Worm (Caenorhabditis elegans) whole organism, early embryonic: Measurements from ENCODE around the gene srg-59.

ENCODE experiments used
- B0310.2 ChIP-seq: sonication (generic microtip); optimal IDR thresholded peaks from 2 replicates; lab custom pipeline; 2016; ENCODE audit warnings: mild to moderate bottlenecking, missing genetic modification characterization, missing compliant biosample characterization
- F13C5.2 ChIP-seq: sonication (generic microtip); optimal IDR thresholded peaks from 2 replicates; lab custom pipeline; 2017; ENCODE audit warnings: mild to moderate bottlenecking, missing genetic modification characterization, inconsistent platforms, missing compliant biosample characterization
- aly-1 ChIP-seq: sonication (generic microtip); optimal IDR thresholded peaks from 2 replicates; lab custom pipeline; 2016; ENCODE audit warnings: missing genetic modification characterization, missing compliant biosample characterization
- ama-1 ChIP-seq: fragments of 150-350 bp; optimal IDR thresholded peaks from 2 replicates; lab custom pipeline; 2014
- ceh-13 ChIP-seq: fragments of 200-800 bp; sonication (Bioruptor generic); optimal IDR thresholded peaks from 2 replicates; lab custom pipeline; 2018; ENCODE audit warnings: mild to moderate bottlenecking, missing genetic modification characterization, missing compliant biosample characterization
- ceh-36 ChIP-seq: sonication (generic microtip); optimal IDR thresholded peaks from 2 replicates; lab custom pipeline; 2016; ENCODE audit warnings: missing genetic modification characterization, inconsistent platforms, missing compliant biosample characterization
- ets-7 ChIP-seq: sonication (generic microtip); optimal IDR thresholded peaks from 2 replicates; lab custom pipeline; 2016; ENCODE audit warnings: missing genotype, missing genetic modification characterization, missing compliant biosample characterization
- flt-1 ChIP-seq: fragments of 200-800 bp; sonication (Bioruptor generic); IDR thresholded peaks from 2 replicates; pipeline ENCODE4 v1.3.6; 2022; ENCODE audit warnings: missing genetic modification characterization, missing compliant biosample characterization
- hmbx-1 ChIP-seq: sonication (generic microtip); optimal IDR thresholded peaks from 2 replicates; lab custom pipeline; 2016; ENCODE audit warnings: mild to moderate bottlenecking, missing genetic modification characterization, missing compliant biosample characterization
- hmg-4 ChIP-seq: fragments of 200-800 bp; sonication (Bioruptor generic); optimal IDR thresholded peaks from 2 replicates; lab custom pipeline; 2018; ENCODE audit warnings: mild to moderate bottlenecking, missing genetic modification characterization, missing compliant biosample characterization
- hnd-1 ChIP-seq: sonication (generic microtip); optimal IDR thresholded peaks from 2 replicates; lab custom pipeline; 2016; ENCODE audit warnings: missing genetic modification characterization, missing compliant biosample characterization
- pes-1 ChIP-seq: fragments of 200-800 bp; sonication (Bioruptor generic); IDR thresholded peaks from 2 replicates; pipeline ENCODE4 v1.3.6; 2022; ENCODE audit warnings: missing genetic modification reagents, missing genetic modification characterization, missing compliant biosample characterization
- scrt-1 ChIP-seq: fragments of 200-800 bp; sonication (Bioruptor generic); IDR thresholded peaks from 2 replicates; pipeline ENCODE4 v1.3.6; 2022; ENCODE audit warnings: missing genetic modification characterization, missing compliant biosample characterization
- sea-1 ChIP-seq: fragments of 200-800 bp; sonication (Bioruptor generic); conservative IDR thresholded peaks from 2 replicates; pipeline ENCODE4 v1.3.6; 2022; ENCODE audit warnings: missing genetic modification characterization, missing compliant biosample characterization
- tbx-11 ChIP-seq: fragments of 200-800 bp; sonication (Bioruptor generic); IDR thresholded peaks from 2 replicates; pipeline ENCODE4 v1.3.6; 2022; ENCODE audit warnings: missing genetic modification characterization, missing compliant biosample characterization
- tbx-37 ChIP-seq: fragments of 200-800 bp; sonication (Bioruptor generic); conservative IDR thresholded peaks from 2 replicates; pipeline ENCODE4 v1.3.6; 2022; ENCODE audit warnings: missing genetic modification reagents, missing genetic modification characterization, missing compliant biosample characterization
- tra-4 ChIP-seq: sonication (generic microtip); optimal IDR thresholded peaks from 2 replicates; lab custom pipeline; 2017; ENCODE audit warnings: missing genetic modification characterization, missing compliant biosample characterization

srg-59 gene

ce11 chrV:2725225-2725624, at the start of gene srg-59:
srg-59 (minus strand) TSS chrV:2725325.
- no peak for TF ChIP-seq B0310.2
- TF ChIP-seq hnd-1, result no peak
- no peak for TF ChIP-seq scrt-1 (GFP tag; lab: Robert Waterston, UW)
- no peak for TF ChIP-seq hmg-4
- TF ChIP-seq aly-1 (tag; lab: Kevin White, UChicago), result no peak
- no peak for TF ChIP-seq ceh-13 (GFP tag; lab: Kevin White, UChicago)
- TF ChIP-seq F13C5.2 (tag; lab: Kevin White, UChicago), result no peak
- no peak for TF ChIP-seq ceh-36 (tag; lab: Kevin White, UChicago)
- no peak for TF ChIP-seq tbx-37 (GFP tag; lab: Robert Waterston, UW)
- TF ChIP-seq ama-1 (lab: Kevin White, UChicago), result no peak
- no peak for TF ChIP-seq tbx-11 (GFP tag; lab: Robert Waterston, UW)
- no peak for TF ChIP-seq flt-1 (GFP tag; lab: Robert Waterston, UW)
- no peak for TF ChIP-seq tra-4
- no peak for TF ChIP-seq pes-1 (GFP tag; lab: Robert Waterston, UW)
- no peak for TF ChIP-seq ets-7
- TF ChIP-seq sea-1 (GFP tag; lab: Robert Waterston, UW), result no peak
- no peak for TF ChIP-seq hmbx-1 (tag; lab: Kevin White, UChicago)

DNA sequence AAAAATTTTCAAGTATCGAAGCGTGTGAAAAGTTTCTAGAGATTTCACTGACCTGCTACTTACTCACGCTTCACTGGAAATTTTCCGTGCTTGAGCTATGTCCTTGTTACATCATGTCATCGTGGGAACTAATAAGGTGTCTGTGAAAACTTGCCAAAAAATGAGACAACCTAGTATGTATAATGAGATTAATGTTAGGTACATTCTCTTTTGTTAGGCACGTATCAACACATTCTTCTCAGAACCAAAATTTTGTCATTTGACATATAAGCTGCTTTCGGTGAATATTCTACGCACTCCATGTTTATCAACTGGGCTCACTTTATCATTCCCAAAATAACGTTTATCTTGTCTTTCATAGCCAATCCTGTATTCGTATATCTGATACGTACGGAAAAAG, 48.9 kb upstream of the srg-59 start, which contains the start of gene srj-18:
TSS of gene srj-18 (plus strand) at position 301 of the 400 bp plus-strand sequence.
- TF ChIP-seq tbx-11 (GFP tag; lab: Robert Waterston, UW) (no peak), aly-1 (tag; lab: Kevin White, UChicago) (no peak), sea-1 (GFP tag; lab: Robert Waterston, UW) (no peak), ceh-13 (GFP tag; lab: Kevin White, UChicago) (no peak), B0310.2 (no peak), ama-1 (lab: Kevin White, UChicago) (no peak), flt-1 (GFP tag; lab: Robert Waterston, UW) (no peak), hnd-1 (no peak), F13C5.2 (tag; lab: Kevin White, UChicago) (no peak), hmbx-1 (tag; lab: Kevin White, UChicago) (no peak), ceh-36 (tag; lab: Kevin White, UChicago) (no peak), scrt-1 (GFP tag; lab: Robert Waterston, UW) (no peak), tbx-37 (GFP tag; lab: Robert Waterston, UW) (no peak), tra-4 (no peak), ets-7 (no peak), pes-1 (GFP tag; lab: Robert Waterston, UW) (no peak), hmg-4 (no peak)

ce11 chrV:2771560-2771959, 46.4 kb upstream of the srg-59 start, which contains the start of gene srh-56:
srh-56 (plus strand) TSS chrV:2771860.
- TF ChIP-seq hnd-1 (no peak), hmg-4 (no peak), tbx-11 (GFP tag; lab: Robert Waterston, UW) (no peak), ceh-13 (GFP tag; lab: Kevin White, UChicago) (no peak), F13C5.2 (tag; lab: Kevin White, UChicago) (no peak), flt-1 (GFP tag; lab: Robert Waterston, UW) (no peak)

ce11 chrV:2769754-2770153, 44.6 kb upstream of the srg-59 start, which contains the start of gene dhs-15:
dhs-15 (minus strand) TSS chrV:2769854.
- TF ChIP-seq tbx-11 (GFP tag; lab: Robert Waterston, UW) (no peak), ceh-13 (GFP tag; lab: Kevin White, UChicago) (no peak), tra-4 (no peak), flt-1 (GFP tag; lab: Robert Waterston, UW) (no peak), B0310.2 (no peak), ama-1 (lab: Kevin White, UChicago) (no peak), aly-1 (tag; lab: Kevin White, UChicago) (no peak), pes-1 (GFP tag; lab: Robert Waterston, UW) (no peak), sea-1 (GFP tag; lab: Robert Waterston, UW) (no peak)

ce11 chrV:2767465-2767864, 42.3 kb upstream of the srg-59 start, which contains the start of gene R05D8.9:
R05D8.9 (minus strand) TSS chrV:2767565.
- TF ChIP-seq ama-1 (lab: Kevin White, UChicago) (no peak), sea-1 (GFP tag; lab: Robert Waterston, UW) (no peak)

DNA sequence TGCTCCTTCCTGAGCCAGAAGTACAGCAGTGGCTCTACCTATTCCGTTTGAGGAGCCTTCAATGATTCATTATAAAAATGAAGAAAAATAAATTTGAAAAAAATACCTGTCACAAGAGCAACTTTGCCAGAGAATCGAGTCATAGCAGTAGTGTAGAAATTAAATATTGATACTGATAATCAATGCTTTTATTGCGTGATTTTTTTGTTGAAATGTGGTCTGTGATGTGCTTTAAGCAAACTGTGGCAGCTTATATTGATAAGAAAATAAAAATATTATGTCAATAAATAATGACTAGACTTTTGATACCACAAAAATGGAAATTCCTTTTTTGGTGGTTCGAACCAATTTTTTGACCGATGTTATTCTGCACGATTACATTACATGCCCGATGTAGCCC, 39.9 kb upstream of the srg-59 start, which contains the start of gene dhs-14:
TSS of gene dhs-14 (minus strand) at position 149 of the 400 bp plus-strand sequence.
- TF ChIP-seq ets-7 (no peak), F13C5.2 (tag; lab: Kevin White, UChicago) (no peak), sea-1 (GFP tag; lab: Robert Waterston, UW) (no peak), hmg-4 (no peak), hnd-1 (no peak), B0310.2 (no peak), aly-1 (tag; lab: Kevin White, UChicago) (no peak), tbx-11 (GFP tag; lab: Robert Waterston, UW) (no peak), pes-1 (GFP tag; lab: Robert Waterston, UW) (no peak), ceh-13 (GFP tag; lab: Kevin White, UChicago) (no peak), tbx-37 (GFP tag; lab: Robert Waterston, UW) (no peak), flt-1 (GFP tag; lab: Robert Waterston, UW) (no peak), scrt-1 (GFP tag; lab: Robert Waterston, UW) (no peak), hmbx-1 (tag; lab: Kevin White, UChicago) (no peak), tra-4 (no peak), ama-1 (lab: Kevin White, UChicago) (no peak), ceh-36 (tag; lab: Kevin White, UChicago) (no peak)

ce11 chrV:2763105-2763504, 38.0 kb upstream of the srg-59 start, which contains the start of gene R05D8.7:
R05D8.7 (minus strand) TSS chrV:2763208.
- no peak for TF ChIP-seq flt-1 (GFP tag; lab: Robert Waterston, UW)
- no peak for TF ChIP-seq sea-1 (GFP tag; lab: Robert Waterston, UW)
- no peak for TF ChIP-seq ceh-13 (GFP tag; lab: Kevin White, UChicago)
- TF ChIP-seq ceh-36 (tag; lab: Kevin White, UChicago), result no peak
- no peak for TF ChIP-seq hmg-4
- no peak for TF ChIP-seq tbx-11 (GFP tag; lab: Robert Waterston, UW)
- no peak for TF ChIP-seq hnd-1
- TF ChIP-seq pes-1 (GFP tag; lab: Robert Waterston, UW), result no peak
- no peak for TF ChIP-seq hmbx-1 (tag; lab: Kevin White, UChicago)
- no peak for TF ChIP-seq B0310.2
- no peak for TF ChIP-seq tbx-37 (GFP tag; lab: Robert Waterston, UW)
